Worm (Caenorhabditis elegans) whole organism, midembryonic: ENCODE data around the gene cyld-1.
A peak's percentile ranks its signal among the peaks of the same experiment; 100 is the strongest.

Experiments used
- T22C8.4 ChIP-seq: fragments of 200-800 bp; sonication (Bioruptor generic); IDR thresholded peaks from 2 replicates; pipeline ENCODE4 v1.3.6; 2022; ENCODE audit warnings: missing genetic modification characterization, missing compliant biosample characterization
- cog-1 ChIP-seq: sonication (generic microtip); optimal IDR thresholded peaks from 2 replicates; lab custom pipeline; 2016; ENCODE audit warnings: missing genetic modification characterization, missing compliant biosample characterization
- flt-1 ChIP-seq: fragments of 200-800 bp; sonication (Bioruptor generic); IDR thresholded peaks from 2 replicates; pipeline ENCODE4 v1.3.6; 2022; ENCODE audit warnings: missing genetic modification characterization, missing compliant biosample characterization
- klf-2 ChIP-seq: fragments of 200-800 bp; sonication (Bioruptor generic); conservative IDR thresholded peaks from 2 replicates; pipeline ENCODE4 v1.3.6; 2022; ENCODE audit warnings: missing genetic modification reagents, missing genetic modification characterization, missing compliant biosample characterization
- med-1 ChIP-seq: sonication (generic microtip); optimal IDR thresholded peaks from 2 replicates; lab custom pipeline; 2017; ENCODE audit warnings: missing genetic modification characterization, mild to moderate bottlenecking, missing compliant biosample characterization, antibody characterized with exemption, missing genetic modification reagents; ENCODE audit not compliant: insufficient read depth
- ref-1 ChIP-seq: fragments of 200-800 bp; sonication (Bioruptor generic); conservative IDR thresholded peaks from 2 replicates; pipeline ENCODE4 v1.3.6; 2022; ENCODE audit warnings: missing genetic modification reagents, missing genetic modification characterization, missing compliant biosample characterization
- tab-1 ChIP-seq: fragments of 200-800 bp; sonication (Bioruptor generic); IDR thresholded peaks from 2 replicates; pipeline ENCODE4 v1.3.6; 2022; ENCODE audit warnings: missing genetic modification characterization, missing compliant biosample characterization
- ztf-23 ChIP-seq: fragments of 200-800 bp; sonication (Bioruptor generic); IDR thresholded peaks from 2 replicates; pipeline ENCODE4 v1.3.6; 2022; ENCODE audit warnings: missing genetic modification reagents, missing genetic modification characterization, missing compliant biosample characterization
- ztf-29 ChIP-seq: fragments of 200-800 bp; sonication (Bioruptor generic); IDR thresholded peaks from 2 replicates; pipeline ENCODE4 v1.3.6; 2022; ENCODE audit warnings: missing genetic modification reagents, missing genetic modification characterization, missing compliant biosample characterization

cyld-1 gene

ce11 chrIII:9850877-9851276 lies 59.6 kb downstream of the cyld-1 start:
- no peak for TF ChIP-seq klf-2 (GFP tag; lab: Robert Waterston, UW)
- TF ChIP-seq ztf-29 (GFP tag; lab: Robert Waterston, UW) = no peak
- no peak for TF ChIP-seq cog-1 (tag; lab: Kevin White, UChicago)
- no peak for TF ChIP-seq flt-1
- no peak for TF ChIP-seq tab-1 (GFP tag; lab: Robert Waterston, UW)
- no peak for TF ChIP-seq med-1 (GFP tag; lab: Kevin White, UChicago)
- TF ChIP-seq T22C8.4 (GFP tag; lab: Robert Waterston, UW) = no peak
- no peak for TF ChIP-seq ref-1 (GFP tag; lab: Robert Waterston, UW)
- TF ChIP-seq ztf-23 (GFP tag; lab: Robert Waterston, UW) = no peak

- TF ChIP-seq med-1 (GFP tag; lab: Kevin White, UChicago) (no peak), tab-1 (GFP tag; lab: Robert Waterston, UW) (no peak)
Measured at ce11 chrIII:9849950-9850349, 60.5 kb downstream of the cyld-1 start.

- TF ChIP-seq T22C8.4 (GFP tag; lab: Robert Waterston, UW) = peak; percentile 60
- TF ChIP-seq ztf-29 (GFP tag; lab: Robert Waterston, UW) = peak; percentile 65
- TF ChIP-seq klf-2 (GFP tag; lab: Robert Waterston, UW) = peak; percentile 76
- peak; percentile 62 for TF ChIP-seq ref-1 (GFP tag; lab: Robert Waterston, UW)
- TF ChIP-seq tab-1 (GFP tag; lab: Robert Waterston, UW) = peak; percentile 84
- TF ChIP-seq ztf-23 (GFP tag; lab: Robert Waterston, UW) = peak; percentile 68
- peak; percentile 88 for TF ChIP-seq flt-1
Measured at ce11 chrIII:9849111-9849510, 61.3 kb downstream of the cyld-1 start.
